Worm (Caenorhabditis elegans) whole organism, midembryonic: ENCODE results near the gene gst-27.
A peak's percentile ranks its signal among the peaks of the same experiment; 100 is the strongest.

ENCODE experiments used
- T22C8.4 ChIP-seq: fragments of 200-800 bp; sonication (Bioruptor generic); IDR thresholded peaks from 2 replicates; pipeline ENCODE4 v1.3.6; 2022; ENCODE audit warnings: missing genetic modification characterization, missing compliant biosample characterization
- cog-1 ChIP-seq: sonication (generic microtip); optimal IDR thresholded peaks from 2 replicates; lab custom pipeline; 2016; ENCODE audit warnings: missing genetic modification characterization, missing compliant biosample characterization
- flt-1 ChIP-seq: fragments of 200-800 bp; sonication (Bioruptor generic); IDR thresholded peaks from 2 replicates; pipeline ENCODE4 v1.3.6; 2022; ENCODE audit warnings: missing genetic modification characterization, missing compliant biosample characterization
- klf-2 ChIP-seq: fragments of 200-800 bp; sonication (Bioruptor generic); conservative IDR thresholded peaks from 2 replicates; pipeline ENCODE4 v1.3.6; 2022; ENCODE audit warnings: missing genetic modification reagents, missing genetic modification characterization, missing compliant biosample characterization
- med-1 ChIP-seq: sonication (generic microtip); optimal IDR thresholded peaks from 2 replicates; lab custom pipeline; 2017; ENCODE audit warnings: missing genetic modification characterization, mild to moderate bottlenecking, missing compliant biosample characterization, antibody characterized with exemption, missing genetic modification reagents; ENCODE audit not compliant: insufficient read depth
- ref-1 ChIP-seq: fragments of 200-800 bp; sonication (Bioruptor generic); conservative IDR thresholded peaks from 2 replicates; pipeline ENCODE4 v1.3.6; 2022; ENCODE audit warnings: missing genetic modification reagents, missing genetic modification characterization, missing compliant biosample characterization
- tab-1 ChIP-seq: fragments of 200-800 bp; sonication (Bioruptor generic); IDR thresholded peaks from 2 replicates; pipeline ENCODE4 v1.3.6; 2022; ENCODE audit warnings: missing genetic modification characterization, missing compliant biosample characterization
- ztf-23 ChIP-seq: fragments of 200-800 bp; sonication (Bioruptor generic); IDR thresholded peaks from 2 replicates; pipeline ENCODE4 v1.3.6; 2022; ENCODE audit warnings: missing genetic modification reagents, missing genetic modification characterization, missing compliant biosample characterization
- ztf-29 ChIP-seq: fragments of 200-800 bp; sonication (Bioruptor generic); IDR thresholded peaks from 2 replicates; pipeline ENCODE4 v1.3.6; 2022; ENCODE audit warnings: missing genetic modification reagents, missing genetic modification characterization, missing compliant biosample characterization

The gst-27 gene

ce11 chrII:15165681-15166235 is at the start of gene gst-27:
Gene gst-27, minus strand, starts transcription at chrII:15165731.
- peak; percentile 76 for TF ChIP-seq cog-1 (tag; lab: Kevin White, UChicago)
- TF ChIP-seq ztf-29 (GFP tag; lab: Robert Waterston, UW) = peak; percentile 88
- TF ChIP-seq klf-2 (GFP tag; lab: Robert Waterston, UW) = peak; percentile 79
- peak; percentile 76 for TF ChIP-seq ref-1
- peak; percentile 93 for TF ChIP-seq tab-1 (GFP tag; lab: Robert Waterston, UW)
- TF ChIP-seq med-1 = peak; percentile 41
- TF ChIP-seq ztf-23 = peak; percentile 89
- peak; percentile 57 for TF ChIP-seq T22C8.4 (GFP tag; lab: Robert Waterston, UW)
- peak; percentile 94 for TF ChIP-seq flt-1 (GFP tag; lab: Robert Waterston, UW)

- no peak for TF ChIP-seq T22C8.4 (GFP tag; lab: Robert Waterston, UW)
- no peak for TF ChIP-seq ref-1
- TF ChIP-seq ztf-29 (GFP tag; lab: Robert Waterston, UW) = no peak
- TF ChIP-seq klf-2 (GFP tag; lab: Robert Waterston, UW) = no peak
- no peak for TF ChIP-seq flt-1 (GFP tag; lab: Robert Waterston, UW)
- no peak for TF ChIP-seq tab-1 (GFP tag; lab: Robert Waterston, UW)
- TF ChIP-seq med-1 = no peak
- TF ChIP-seq ztf-23 = no peak
Observed at ce11 chrII:15213732-15214131, 48.2 kb upstream of the gst-27 start.

- TF ChIP-seq ztf-23 (peak; percentile 32; the same call in 1 of the 2 replicates), cog-1 (tag; lab: Kevin White, UChicago) (no peak)
Observed at ce11 chrII:15212260-15212914, 46.9 kb upstream of the gst-27 start.

- no peak for TF ChIP-seq ztf-23
- TF ChIP-seq ref-1 = no peak
- no peak for TF ChIP-seq T22C8.4 (GFP tag; lab: Robert Waterston, UW)
- no peak for TF ChIP-seq cog-1 (tag; lab: Kevin White, UChicago)
- TF ChIP-seq tab-1 (GFP tag; lab: Robert Waterston, UW) = no peak
- no peak for TF ChIP-seq klf-2 (GFP tag; lab: Robert Waterston, UW)
- no peak for TF ChIP-seq flt-1 (GFP tag; lab: Robert Waterston, UW)
- no peak for TF ChIP-seq ztf-29 (GFP tag; lab: Robert Waterston, UW)
- no peak for TF ChIP-seq med-1
Observed at ce11 chrII:15209309-15209708, 43.8 kb upstream of the gst-27 start.

ce11 chrII:15208874-15209273 is 43.3 kb upstream of the gst-27 start:
- TF ChIP-seq flt-1 (GFP tag; lab: Robert Waterston, UW) (no peak), ztf-29 (GFP tag; lab: Robert Waterston, UW) (peak; percentile 66; the same call in 1 of the 2 replicates)

- no peak for TF ChIP-seq klf-2 (GFP tag; lab: Robert Waterston, UW)
- no peak for TF ChIP-seq cog-1 (tag; lab: Kevin White, UChicago)
- no peak for TF ChIP-seq ztf-29 (GFP tag; lab: Robert Waterston, UW)
- TF ChIP-seq med-1 = no peak
- no peak for TF ChIP-seq ztf-23
- no peak for TF ChIP-seq flt-1 (GFP tag; lab: Robert Waterston, UW)
- no peak for TF ChIP-seq T22C8.4 (GFP tag; lab: Robert Waterston, UW)
- no peak for TF ChIP-seq tab-1 (GFP tag; lab: Robert Waterston, UW)
- TF ChIP-seq ref-1 = no peak
Observed at ce11 chrII:15208151-15208550, 42.6 kb upstream of the gst-27 start.

ce11 chrII:15207562-15207961 is 42.0 kb upstream of the gst-27 start:
- TF ChIP-seq med-1 (no peak), klf-2 (GFP tag; lab: Robert Waterston, UW) (no peak), T22C8.4 (GFP tag; lab: Robert Waterston, UW) (no peak), cog-1 (tag; lab: Kevin White, UChicago) (no peak), ref-1 (no peak), flt-1 (GFP tag; lab: Robert Waterston, UW) (no peak), ztf-29 (GFP tag; lab: Robert Waterston, UW) (no peak), tab-1 (GFP tag; lab: Robert Waterston, UW) (no peak), ztf-23 (no peak)

- TF ChIP-seq tab-1 (GFP tag; lab: Robert Waterston, UW) = no peak
- TF ChIP-seq T22C8.4 (GFP tag; lab: Robert Waterston, UW) = no peak
- no peak for TF ChIP-seq klf-2 (GFP tag; lab: Robert Waterston, UW)
- TF ChIP-seq cog-1 (tag; lab: Kevin White, UChicago) = no peak
- no peak for TF ChIP-seq ztf-23
Observed at ce11 chrII:15206234-15206633, 40.7 kb upstream of the gst-27 start.

ce11 chrII:15205346-15205745 is 39.8 kb upstream of the gst-27 start:
- TF ChIP-seq flt-1 (GFP tag; lab: Robert Waterston, UW) (no peak), med-1 (no peak), tab-1 (GFP tag; lab: Robert Waterston, UW) (no peak), cog-1 (tag; lab: Kevin White, UChicago) (no peak), T22C8.4 (GFP tag; lab: Robert Waterston, UW) (no peak), ztf-23 (no peak), klf-2 (GFP tag; lab: Robert Waterston, UW) (no peak)

ce11 chrII:15204069-15204850 is 38.7 kb upstream of the gst-27 start:
- TF ChIP-seq ztf-23 = no peak
